Fruit fly (Drosophila melanogaster): Measurements from ENCODE around the gene scpr-A.
A peak's percentile ranks its signal among the peaks of the same experiment; 100 is the strongest.

The scpr-A gene

DNA sequence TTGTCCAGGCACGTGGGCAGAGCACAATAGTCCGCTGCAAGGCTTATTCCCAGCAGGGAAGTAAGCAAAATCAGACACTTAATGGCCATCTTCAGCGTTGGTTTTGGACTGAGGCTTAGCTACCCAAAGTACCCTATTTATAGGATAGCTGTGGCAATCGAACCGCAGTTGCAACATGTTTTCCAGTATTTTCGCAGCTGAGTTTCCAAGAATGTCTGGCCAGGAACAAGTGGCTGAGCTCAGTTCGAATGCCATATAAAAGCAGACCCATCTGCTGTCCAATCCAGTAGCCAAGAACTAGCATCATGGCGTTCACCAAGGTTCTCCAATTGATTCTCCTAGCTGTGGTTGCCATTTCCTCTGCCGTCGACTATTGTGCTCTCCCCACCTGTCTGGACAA is at the start of gene scpr-A, which contains the start of gene scpr-B:
scpr-A (plus strand) TSS at position 293 of the 400 bp plus-strand sequence.
scpr-B (minus strand) TSS at position 101 of the 400 bp plus-strand sequence.
- no peak for TF ChIP-seq CG16779 (tag; optimal IDR thresholded peaks at IDR 0.05)
- no peak for TF ChIP-seq CG4318 (GFP tag; optimal IDR thresholded peaks at IDR 0.05)
- TF ChIP-seq CG7368 (GFP tag; optimal IDR thresholded peaks at IDR 0.05): no peak
- TF ChIP-seq CG6792 (GFP tag; optimal IDR thresholded peaks at IDR 0.05): no peak
- no peak for TF ChIP-seq salr (GFP tag; optimal IDR thresholded peaks at IDR 0.05)
- no peak for TF ChIP-seq Sox102F (GFP tag; optimal IDR thresholded peaks at IDR 0.05)
- TF ChIP-seq Ets21C (GFP tag; optimal IDR thresholded peaks at IDR 0.05): no peak
- TF ChIP-seq achi (GFP tag; optimal IDR thresholded peaks at IDR 0.05): no peak
- TF ChIP-seq Hr38 (GFP tag; optimal IDR thresholded peaks at IDR 0.05): no peak
- no peak for TF ChIP-seq spab (GFP tag; optimal IDR thresholded peaks at IDR 0.05)
- no peak for TF ChIP-seq Lpt (GFP tag; optimal IDR thresholded peaks at IDR 0.05)

DNA sequence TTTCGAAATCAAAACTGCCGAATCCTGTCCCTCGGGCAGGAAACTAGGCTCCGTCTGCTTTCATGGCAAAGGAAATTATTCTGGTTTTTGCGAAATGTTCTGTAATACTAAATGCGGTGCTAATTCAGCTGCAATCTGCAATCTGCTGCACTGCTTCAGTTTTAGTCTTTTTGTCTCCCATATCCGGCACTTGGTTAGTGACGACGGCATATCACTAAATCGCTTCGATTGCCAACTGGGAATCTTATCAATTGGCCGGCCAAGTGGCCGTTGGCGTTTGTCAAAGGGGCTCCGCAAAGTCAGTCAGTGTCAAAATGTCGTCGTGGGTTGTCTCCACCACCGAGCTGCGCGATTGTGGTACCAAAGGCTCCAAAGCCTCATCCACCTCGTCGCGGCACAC is 45.2 kb upstream of the scpr-A start, which contains the start of gene CG18577:
CG18577 (plus strand) TSS at position 301 of the 400 bp plus-strand sequence.
- TF ChIP-seq Eip93F (GFP tag; optimal IDR thresholded peaks at IDR 0.05) (no peak), spab (GFP tag; optimal IDR thresholded peaks at IDR 0.05) (no peak), CG6792 (GFP tag; optimal IDR thresholded peaks at IDR 0.05) (no peak), Hr38 (GFP tag; optimal IDR thresholded peaks at IDR 0.05) (no peak), Lpt (GFP tag; optimal IDR thresholded peaks at IDR 0.05) (no peak)

DNA sequence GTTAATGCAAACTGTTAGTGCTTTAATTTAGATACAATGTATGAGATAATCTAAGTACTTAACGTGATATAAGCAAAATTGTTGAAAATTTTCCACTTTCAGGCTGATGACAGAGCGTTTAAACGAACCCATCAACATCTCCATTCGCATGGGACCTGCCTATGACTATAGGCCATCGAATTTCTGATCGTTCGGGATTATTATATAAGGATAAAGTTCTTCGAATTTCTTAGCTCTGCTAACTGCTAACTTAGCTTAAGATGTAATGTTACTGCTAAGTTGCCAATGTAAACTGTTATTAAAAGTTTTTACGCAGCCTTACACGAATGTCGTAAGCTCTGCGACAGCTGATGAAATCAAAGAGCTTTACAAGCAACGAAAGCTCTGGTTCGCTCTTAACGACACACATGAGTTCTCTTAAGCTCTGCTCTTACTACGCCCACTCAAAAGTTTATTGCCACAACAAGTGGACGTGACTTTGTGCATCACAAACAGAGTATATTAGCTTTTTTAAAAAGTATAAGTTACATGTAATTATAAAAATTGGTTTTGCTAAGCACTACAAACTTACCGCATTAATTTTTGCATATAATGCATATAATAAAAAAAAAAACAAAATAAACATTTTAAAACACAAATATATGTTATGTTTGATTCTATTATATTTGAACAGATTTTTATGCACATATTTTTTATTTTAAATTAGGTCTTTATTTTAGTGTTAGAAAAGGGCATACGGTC is 44.2 kb upstream of the scpr-A start:
- peak; percentile 99 for TF ChIP-seq topi (GFP tag; optimal IDR thresholded peaks at IDR 0.05)
- peak; percentile 87 to 98 for TF ChIP-seq salr (GFP tag; optimal IDR thresholded peaks at IDR 0.05)
- peak in 1 of 2 experiments; percentile 99 for TF ChIP-seq ss (GFP tag; optimal IDR thresholded peaks at IDR 0.05)
- TF ChIP-seq Gug (GFP tag; IDR thresholded peaks at IDR 0.05): peak; percentile 99
- TF ChIP-seq Eip93F (GFP tag; optimal IDR thresholded peaks at IDR 0.05): peak; percentile 85
- TF ChIP-seq CG8119 (GFP tag; IDR thresholded peaks at IDR 0.05): peak; percentile 100
- peak; percentile 98 for TF ChIP-seq eg (GFP tag; IDR thresholded peaks at IDR 0.05)
- peak; percentile 100 for TF ChIP-seq CG4318 (GFP tag; optimal IDR thresholded peaks at IDR 0.05)
- TF ChIP-seq Sox15 (GFP tag; optimal IDR thresholded peaks at IDR 0.05): peak; percentile 95
- TF ChIP-seq fkh (GFP tag; optimal IDR thresholded peaks at IDR 0.05): peak; percentile 73
- TF ChIP-seq Ets21C (GFP tag; optimal IDR thresholded peaks at IDR 0.05): peak; percentile 86
- peak; percentile 95 for TF ChIP-seq CG31627 (GFP tag; optimal IDR thresholded peaks at IDR 0.05)
- TF ChIP-seq lz (GFP tag; optimal IDR thresholded peaks at IDR 0.05): peak; percentile 97
- TF ChIP-seq dsx (GFP tag; optimal IDR thresholded peaks at IDR 0.05; ENCODE audit: poor library complexity, severe bottlenecking): peak; percentile 90
- peak; percentile 80 for TF ChIP-seq vri (GFP tag; optimal IDR thresholded peaks at IDR 0.05)
- peak; percentile 98 for TF ChIP-seq Hr4 (GFP tag; optimal IDR thresholded peaks at IDR 0.05)
- peak; percentile 97 for TF ChIP-seq fd59A (GFP tag; optimal IDR thresholded peaks at IDR 0.05)
- peak; percentile 97 for TF ChIP-seq acj6 (GFP tag; optimal IDR thresholded peaks at IDR 0.05)
- peak; percentile 97 for TF ChIP-seq pdm3 (GFP tag; optimal IDR thresholded peaks at IDR 0.05)
- peak; percentile 93 for TF ChIP-seq CG7368 (GFP tag; optimal IDR thresholded peaks at IDR 0.05)
- peak; percentile 99 for TF ChIP-seq esn (GFP tag; optimal IDR thresholded peaks at IDR 0.05)
- peak; percentile 97 for TF ChIP-seq CG16779 (tag; optimal IDR thresholded peaks at IDR 0.05)
- TF ChIP-seq CG1621 (tag; optimal IDR thresholded peaks at IDR 0.05): peak; percentile 89
- peak; percentile 98 for TF ChIP-seq Lpt (GFP tag; optimal IDR thresholded peaks at IDR 0.05)
- TF ChIP-seq Ets96B (tag; optimal IDR thresholded peaks at IDR 0.05): peak; percentile 92
- peak; percentile 96 for TF ChIP-seq CG10669 (GFP tag; optimal IDR thresholded peaks at IDR 0.05)
- peak; percentile 99 for TF ChIP-seq achi (GFP tag; optimal IDR thresholded peaks at IDR 0.05)
- TF ChIP-seq cyc (GFP tag; optimal IDR thresholded peaks at IDR 0.05): peak; percentile 96
- TF ChIP-seq CG8319 (GFP tag; optimal IDR thresholded peaks at IDR 0.05): peak; percentile 94
- TF ChIP-seq fd85E (GFP tag; optimal IDR thresholded peaks at IDR 0.05): peak; percentile 79
- TF ChIP-seq CG6276 (GFP tag; optimal IDR thresholded peaks at IDR 0.05): peak; percentile 99
- peak; percentile 96 for TF ChIP-seq Smox (GFP tag; optimal IDR thresholded peaks at IDR 0.05)
- peak; percentile 98 for TF ChIP-seq CG6854 (GFP tag; optimal IDR thresholded peaks at IDR 0.05)
- TF ChIP-seq CG15336 (GFP tag; IDR thresholded peaks at IDR 0.05): peak; percentile 99
- peak; percentile 98 for TF ChIP-seq CG11294 (GFP tag; IDR thresholded peaks at IDR 0.05)
- TF ChIP-seq dac (GFP tag; optimal IDR thresholded peaks at IDR 0.05): peak; percentile 97
- peak; percentile 95 for TF ChIP-seq CG11762 (GFP tag; optimal IDR thresholded peaks at IDR 0.05; ENCODE audit: insufficient read depth)
- TF ChIP-seq CG6163 (GFP tag; IDR thresholded peaks at IDR 0.05): peak; percentile 97
- TF ChIP-seq Sox102F (GFP tag; optimal IDR thresholded peaks at IDR 0.05): peak; percentile 95
- TF ChIP-seq CG11902 (GFP tag; optimal IDR thresholded peaks at IDR 0.05): peak; percentile 96

Data from whole organism, prepupa.